Worm (Caenorhabditis elegans): ENCODE results near the gene rabx-5.

rabx-5 gene

ce11 chrIII:10603248-10603647 is 1.9 kb upstream of the rabx-5 start, which contains the start of gene Y39A1A.2:
Gene Y39A1A.2, minus strand, starts transcription at chrIII:10603566.
- no peak for TF ChIP-seq snpc-4 (GFP tag; optimal IDR thresholded peaks at IDR 0.05)
- no peak for TF ChIP-seq snpc-4 (tag; optimal IDR thresholded peaks at IDR 0.05)
- TF ChIP-seq bed-1 (GFP tag; IDR thresholded peaks at IDR 0.05): no peak
- TF ChIP-seq F22D6.2 (tag; optimal IDR thresholded peaks at IDR 0.05): no peak
- no peak for TF ChIP-seq hmg-1.2 (GFP tag; IDR thresholded peaks at IDR 0.05)
- no peak for TF ChIP-seq ccch-3 (GFP tag; optimal IDR thresholded peaks at IDR 0.05)
- TF ChIP-seq ceh-58 (GFP tag; IDR thresholded peaks at IDR 0.05): no peak
- TF ChIP-seq die-1 (tag; optimal IDR thresholded peaks at IDR 0.05): no peak
- TF ChIP-seq F37B4.10 (GFP tag; IDR thresholded peaks at IDR 0.05): no peak
- no peak for TF ChIP-seq lsl-1 (GFP tag; optimal IDR thresholded peaks at IDR 0.05)
- TF ChIP-seq madf-8 (GFP tag; conservative IDR thresholded peaks at IDR 0.05): no peak
- no peak for TF ChIP-seq attf-3 (GFP tag; conservative IDR thresholded peaks at IDR 0.05)

DNA sequence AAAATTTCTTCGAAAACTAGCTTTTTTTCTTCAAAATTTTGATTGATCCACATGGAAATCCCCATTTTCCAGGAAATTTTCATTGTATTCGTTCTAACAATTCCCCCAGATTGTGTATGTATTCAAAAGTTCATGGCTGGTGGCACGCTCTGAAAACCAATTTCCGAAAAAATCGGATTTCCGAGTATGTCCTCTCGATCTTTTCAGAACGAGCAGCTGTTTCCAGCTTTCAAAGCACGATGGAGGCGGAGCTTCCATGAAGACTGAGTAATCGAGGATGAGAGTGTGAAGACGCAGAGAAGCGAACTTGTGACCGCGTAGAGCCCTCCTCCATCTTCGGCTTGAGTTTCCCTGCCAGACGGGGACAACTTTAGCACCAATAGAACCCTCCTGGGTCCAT is 824 bp upstream of the rabx-5 start:
- TF ChIP-seq ceh-91 (GFP tag; IDR thresholded peaks at IDR 0.05) (no peak), lin-26 (GFP tag; IDR thresholded peaks at IDR 0.05) (no peak), dpff-1 (tag; optimal IDR thresholded peaks at IDR 0.05) (no peak), zim-3 (tag; optimal IDR thresholded peaks at IDR 0.05) (no peak), aptf-3 (GFP tag; IDR thresholded peaks at IDR 0.05) (no peak), ccch-3 (GFP tag; optimal IDR thresholded peaks at IDR 0.05) (no peak), egl-44 (GFP tag; IDR thresholded peaks at IDR 0.05) (no peak), ztf-26 (tag; optimal IDR thresholded peaks at IDR 0.05) (no peak)

ce11 chrIII:10608161-10608560 is 3.0 kb downstream of the rabx-5 start:
- TF ChIP-seq F23B12.7 (tag; optimal IDR thresholded peaks at IDR 0.05; ENCODE audit: insufficient read depth) (no peak), bed-1 (GFP tag; IDR thresholded peaks at IDR 0.05) (no peak), ceh-27 (GFP tag; optimal IDR thresholded peaks at IDR 0.05) (no peak), sea-2 (GFP tag; IDR thresholded peaks at IDR 0.05) (no peak), pbrm-1 (GFP tag; IDR thresholded peaks at IDR 0.05) (no peak), sptf-2 (GFP tag; optimal IDR thresholded peaks at IDR 0.05) (no peak), lag-1 (GFP tag; IDR thresholded peaks at IDR 0.05) (no peak), Y67H2A.10 (GFP tag; conservative IDR thresholded peaks at IDR 0.05) (no peak), dox-1 (GFP tag; IDR thresholded peaks at IDR 0.05) (no peak), ceh-40 (GFP tag; IDR thresholded peaks at IDR 0.05) (no peak), lin-40 (tag; optimal IDR thresholded peaks at IDR 0.05) (no peak), dpl-1 (GFP tag; optimal IDR thresholded peaks at IDR 0.05) (no peak), Y95B8A.8 (GFP tag; IDR thresholded peaks at IDR 0.05) (no peak)

DNA sequence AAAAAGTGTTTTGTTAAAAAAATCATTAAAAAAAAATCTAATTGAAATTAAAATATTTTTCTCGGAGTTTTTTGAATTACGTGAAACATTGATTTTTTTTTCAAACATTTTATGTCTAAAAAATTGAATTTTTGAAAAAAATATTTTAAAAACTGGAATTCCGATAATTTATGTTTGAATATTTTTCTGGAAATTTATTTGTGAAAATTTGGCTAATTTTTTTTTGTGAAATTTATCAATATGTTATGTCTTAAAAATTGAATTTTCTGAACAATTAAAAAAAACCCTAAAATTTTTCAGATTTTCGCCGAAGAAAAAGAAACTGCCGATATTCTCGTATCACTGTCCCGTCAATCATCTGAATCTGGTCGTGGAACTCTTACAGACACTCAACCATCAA is 7.2 kb downstream of the rabx-5 start, which contains the start of gene Y39A1A.24:
Gene Y39A1A.24, plus strand, starts transcription at position 301 of the 400 bp plus-strand sequence.
- TF ChIP-seq attf-6 (GFP tag; IDR thresholded peaks at IDR 0.05) (no peak), let-607 (tag; optimal IDR thresholded peaks at IDR 0.05) (no peak), egrh-3 (GFP tag; IDR thresholded peaks at IDR 0.05) (no peak), F55B11.4 (tag; optimal IDR thresholded peaks at IDR 0.05; ENCODE audit: borderline replicate concordance, insufficient read depth) (no peak), nhr-179 (tag; optimal IDR thresholded peaks at IDR 0.05) (no peak), lin-54 (GFP tag; optimal IDR thresholded peaks at IDR 0.05) (no peak), lin-40 (tag; optimal IDR thresholded peaks at IDR 0.05) (no peak), F57A8.1 (GFP tag; optimal IDR thresholded peaks at IDR 0.05) (no peak), F10E7.11 (tag; optimal IDR thresholded peaks at IDR 0.05) (no peak), Y67H2A.10 (GFP tag; conservative IDR thresholded peaks at IDR 0.05) (no peak), mes-4 (tag; optimal IDR thresholded peaks at IDR 0.05) (no peak), somi-1 (GFP tag; optimal IDR thresholded peaks at IDR 0.05) (no peak), attf-3 (GFP tag; conservative IDR thresholded peaks at IDR 0.05) (no peak), ztf-28 (GFP tag; IDR thresholded peaks at IDR 0.05) (no peak), bed-1 (GFP tag; IDR thresholded peaks at IDR 0.05) (no peak), nhr-80 (tag; optimal IDR thresholded peaks at IDR 0.05) (no peak), ceh-100 (GFP tag; IDR thresholded peaks at IDR 0.05) (no peak), chd-7 (tag; optimal IDR thresholded peaks at IDR 0.05) (no peak), T26A5.8 (tag; optimal IDR thresholded peaks at IDR 0.05) (no peak), Y56A3A.18 (GFP tag; IDR thresholded peaks at IDR 0.05) (no peak)
